Fruit fly (Drosophila melanogaster) whole organism, embryonic: ENCODE results near the gene CG15741.

Experiments used
- Asciz ChIP-seq: fragments of 200-800 bp; sonication (Bioruptor generic); optimal IDR thresholded peaks from 2 replicates; lab custom pipeline; 2017; ENCODE audit warnings: missing biosample characterization, mild to moderate bottlenecking, missing genetic modification characterization, missing genetic modification reagents
- Atf-2 ChIP-seq: fragments of 200-800 bp; sonication (Bioruptor generic); optimal IDR thresholded peaks from 2 replicates; lab custom pipeline; 2016; ENCODE audit warnings: missing biosample characterization, missing genetic modification characterization
- Bdp1 ChIP-seq: fragments of 200-800 bp; sonication (Bioruptor generic); optimal IDR thresholded peaks from 3 replicates; lab custom pipeline; 2016; ENCODE audit warnings: missing biosample characterization, missing genetic modification characterization
- CG10543 ChIP-seq: fragments of 200-800 bp; sonication (Bioruptor generic); optimal IDR thresholded peaks from 3 replicates; lab custom pipeline; 2017; ENCODE audit warnings: missing biosample characterization, mild to moderate bottlenecking, missing genetic modification characterization, moderate library complexity
- CG11560 ChIP-seq: fragments of 200-800 bp; sonication (Bioruptor generic); IDR thresholded peaks from 3 replicates; pipeline ENCODE4 v1.3.6; 2022; ENCODE audit warnings: missing biosample characterization, missing genetic modification characterization
- CG13624 ChIP-seq: fragments of 200-800 bp; sonication (Bioruptor generic); optimal IDR thresholded peaks from 2 replicates; lab custom pipeline; 2016; ENCODE audit warnings: missing biosample characterization, missing genetic modification characterization
- CG14667 ChIP-seq: fragments of 200-800 bp; sonication (Bioruptor generic); IDR thresholded peaks from 2 replicates; pipeline ENCODE4 v1.3.6; 2022; ENCODE audit warnings: missing biosample characterization, missing genetic modification characterization
- CG14710 ChIP-seq: fragments of 200-800 bp; sonication (Bioruptor generic); optimal IDR thresholded peaks from 3 replicates; lab custom pipeline; 2019; ENCODE audit warnings: missing biosample characterization, mild to moderate bottlenecking, missing genetic modification characterization, moderate library complexity
- CG14965 ChIP-seq: fragments of 200-800 bp; sonication (Bioruptor generic); optimal IDR thresholded peaks from 2 replicates; lab custom pipeline; 2016; ENCODE audit warnings: missing biosample characterization, missing genetic modification characterization, borderline replicate concordance
- CG17186 ChIP-seq: fragments of 200-800 bp; sonication (Bioruptor generic); optimal IDR thresholded peaks from 3 replicates; lab custom pipeline; 2017; ENCODE audit warnings: missing biosample characterization, missing genetic modification reagents, missing genetic modification characterization
- CG30431 ChIP-seq: fragments of 200-800 bp; sonication (Bioruptor generic); optimal IDR thresholded peaks from 2 replicates; lab custom pipeline; 2017; ENCODE audit warnings: missing biosample characterization, missing genetic modification characterization
- CG34376 ChIP-seq: fragments of 200-800 bp; sonication (Bioruptor generic); optimal IDR thresholded peaks from 2 replicates; lab custom pipeline; 2018; ENCODE audit warnings: missing biosample characterization, mild to moderate bottlenecking, missing genetic modification characterization
- CG6854 ChIP-seq: fragments of 200-800 bp; sonication (Bioruptor generic); optimal IDR thresholded peaks from 3 replicates; lab custom pipeline; 2017; ENCODE audit warnings: missing biosample characterization, mild to moderate bottlenecking, missing genetic modification characterization
- CG7271 ChIP-seq: fragments of 200-800 bp; sonication (Bioruptor generic); optimal IDR thresholded peaks from 2 replicates; lab custom pipeline; 2018; ENCODE audit warnings: missing biosample characterization, mild to moderate bottlenecking, missing genetic modification characterization, moderate library complexity
- CG7963 ChIP-seq: fragments of 200-800 bp; sonication (Bioruptor generic); IDR thresholded peaks from 3 replicates; pipeline ENCODE4 v1.3.6; 2022; ENCODE audit warnings: missing biosample characterization, missing genetic modification characterization; ENCODE audit not compliant: partially characterized antibody
- CG8281 ChIP-seq: fragments of 200-800 bp; sonication (Bioruptor generic); optimal IDR thresholded peaks from 2 replicates; lab custom pipeline; 2018; ENCODE audit warnings: missing biosample characterization, mild to moderate bottlenecking, missing genetic modification characterization, moderate library complexity
- CG8924 ChIP-seq: fragments of 200-800 bp; optimal IDR thresholded peaks from 3 replicates; lab custom pipeline; 2019; ENCODE audit warnings: missing biosample characterization, mild to moderate bottlenecking, missing genetic modification characterization, moderate library complexity
- Camta ChIP-seq: fragments of 200-800 bp; sonication (Bioruptor generic); optimal IDR thresholded peaks from 2 replicates; lab custom pipeline; 2016; ENCODE audit warnings: missing biosample characterization, missing genetic modification characterization
- D19B ChIP-seq: fragments of 200-800 bp; sonication (Bioruptor generic); optimal IDR thresholded peaks from 2 replicates; lab custom pipeline; 2017; ENCODE audit warnings: missing biosample characterization, mild to moderate bottlenecking, missing genetic modification characterization
- Ets97D ChIP-seq: fragments of 200-800 bp; sonication (Bioruptor generic); optimal IDR thresholded peaks from 3 replicates; lab custom pipeline; 2016; ENCODE audit warnings: missing biosample characterization, missing genetic modification characterization
- HLH4C ChIP-seq: fragments of 200-800 bp; sonication (Bioruptor generic); IDR thresholded peaks from 3 replicates; pipeline ENCODE4 v1.3.6; 2022; ENCODE audit warnings: missing biosample characterization, missing genetic modification characterization; ENCODE audit not compliant: partially characterized antibody
- Lhr ChIP-seq: fragments of 200-800 bp; sonication (Bioruptor generic); optimal IDR thresholded peaks from 3 replicates; lab custom pipeline; 2017; ENCODE audit warnings: mild to moderate bottlenecking, missing biosample characterization, missing genetic modification reagents, missing genetic modification characterization
- MBD-R2 ChIP-seq: fragments of 200-800 bp; sonication (Bioruptor generic); IDR thresholded peaks from 2 replicates; pipeline ENCODE4 v1.3.6; 2022; ENCODE audit warnings: missing biosample characterization, missing genetic modification characterization
- MESR4 ChIP-seq: fragments of 200-800 bp; sonication (Bioruptor generic); optimal IDR thresholded peaks from 2 replicates; lab custom pipeline; 2018; ENCODE audit warnings: missing biosample characterization, mild to moderate bottlenecking, missing genetic modification characterization, moderate library complexity
- Mes4 ChIP-seq: fragments of 200-800 bp; sonication (Bioruptor generic); optimal IDR thresholded peaks from 2 replicates; lab custom pipeline; 2016; ENCODE audit warnings: missing biosample characterization, missing genetic modification characterization
- Opbp ChIP-seq: fragments of 200-800 bp; sonication (Bioruptor generic); IDR thresholded peaks from 3 replicates; pipeline ENCODE4 v1.3.6; 2022; ENCODE audit warnings: missing biosample characterization, missing genetic modification characterization; ENCODE audit not compliant: partially characterized antibody
- PHDP ChIP-seq: fragments of 200-800 bp; sonication (Bioruptor generic); optimal IDR thresholded peaks from 3 replicates; lab custom pipeline; 2018; ENCODE audit warnings: missing biosample characterization, mild to moderate bottlenecking, missing genetic modification characterization, moderate library complexity
- Rx ChIP-seq: fragments of 200-800 bp; sonication (Bioruptor generic); IDR thresholded peaks from 2 replicates; pipeline ENCODE4 v1.3.6; 2022; ENCODE audit warnings: missing biosample characterization, missing genetic modification characterization
- Scr ChIP-seq: fragments of 200-800 bp; sonication (Bioruptor generic); IDR thresholded peaks from 2 replicates; pipeline ENCODE4 v1.3.6; 2022; ENCODE audit warnings: missing biosample characterization, missing genetic modification characterization; ENCODE audit not compliant: partially characterized antibody
- Sox100B ChIP-seq: fragments of 200-800 bp; sonication (Bioruptor generic); optimal IDR thresholded peaks from 3 replicates; lab custom pipeline; 2018; ENCODE audit warnings: missing biosample characterization, mild to moderate bottlenecking, missing genetic modification characterization
- TFAM ChIP-seq: fragments of 200-800 bp; sonication (Bioruptor generic); optimal IDR thresholded peaks from 2 replicates; lab custom pipeline; 2017; ENCODE audit warnings: missing biosample characterization, missing genetic modification characterization, inconsistent platforms
- Taf1 ChIP-seq: fragments of 200-800 bp; sonication (Bioruptor generic); IDR thresholded peaks from 2 replicates; pipeline ENCODE4 v1.3.6; 2022; ENCODE audit warnings: missing biosample characterization, missing genetic modification characterization
- Xbp1 ChIP-seq: fragments of 200-800 bp; sonication (Bioruptor generic); optimal IDR thresholded peaks from 3 replicates; lab custom pipeline; 2016; ENCODE audit warnings: missing biosample characterization, mild to moderate bottlenecking, missing genetic modification characterization
- bbx ChIP-seq: fragments of 200-800 bp; sonication (Bioruptor generic); IDR thresholded peaks from 2 replicates; pipeline ENCODE4 v1.3.6; 2022; ENCODE audit warnings: missing biosample characterization, missing genetic modification characterization; ENCODE audit not compliant: partially characterized antibody
- br ChIP-seq: fragments of >200 bp; optimal IDR thresholded peaks from 2 replicates; lab custom pipeline; 2017
- cad ChIP-seq: fragments of >200 bp; optimal IDR thresholded peaks from 2 replicates; lab custom pipeline; 2017; ENCODE audit warnings: missing biosample characterization, missing genetic modification characterization
- chif ChIP-seq, 2 experiments: fragments of 200-800 bp; sonication (Bioruptor generic); optimal IDR thresholded peaks; 3 replicates each; lab custom pipeline; 2016; ENCODE audit warnings: missing biosample characterization in 2 of 2, missing genetic modification characterization in 2 of 2
- da ChIP-seq: fragments of 200-800 bp; sonication (Bioruptor generic); optimal IDR thresholded peaks from 2 replicates; lab custom pipeline; 2016; ENCODE audit warnings: missing biosample characterization, missing genetic modification characterization
- fru ChIP-seq: fragments of >200 bp; optimal IDR thresholded peaks from 2 replicates; lab custom pipeline; 2017
- gfzf ChIP-seq: fragments of 200-800 bp; sonication (Bioruptor generic); optimal IDR thresholded peaks from 2 replicates; lab custom pipeline; 2016; ENCODE audit warnings: missing biosample characterization, mild to moderate bottlenecking, missing genetic modification characterization, moderate library complexity
- ind ChIP-seq: fragments of 200-800 bp; sonication (Bioruptor generic); optimal IDR thresholded peaks from 3 replicates; lab custom pipeline; 2016; ENCODE audit warnings: missing biosample characterization, missing genetic modification characterization
- insv ChIP-seq, 2 experiments: fragments of 200-800 bp; sonication (Bioruptor generic); optimal IDR thresholded peaks; 3 replicates each; lab custom pipeline; 2016 to 2018; ENCODE audit warnings: missing biosample characterization in 2 of 2, missing genetic modification characterization in 2 of 2
- lola ChIP-seq, 3 experiments: fragments of >200 bp in 2 of 3; fragments of 200-800 bp in 1 of 3; sonication (Bioruptor generic) in 1 of 3; optimal IDR thresholded peaks; 2 replicates each; lab custom pipeline; 2017 to 2019; ENCODE audit warnings: missing biosample characterization in 3 of 3, missing genetic modification characterization in 3 of 3, mild to moderate bottlenecking in 1 of 3, moderate library complexity in 1 of 3
- nmo ChIP-seq: fragments of 200-800 bp; sonication (Bioruptor generic); optimal IDR thresholded peaks from 2 replicates; lab custom pipeline; 2018; ENCODE audit warnings: missing biosample characterization, mild to moderate bottlenecking, missing genetic modification characterization, moderate library complexity
- pb ChIP-seq: fragments of 200-800 bp; sonication (Bioruptor generic); optimal IDR thresholded peaks from 3 replicates; lab custom pipeline; 2016; ENCODE audit warnings: missing biosample characterization, missing genetic modification characterization
- pfk ChIP-seq: fragments of 200-800 bp; sonication (Bioruptor generic); optimal IDR thresholded peaks from 2 replicates; lab custom pipeline; 2018; ENCODE audit warnings: missing biosample characterization, mild to moderate bottlenecking, missing genetic modification characterization, moderate library complexity
- prd ChIP-seq, 3 experiments: fragments of >200 bp in 2 of 3; fragments of 200-800 bp in 1 of 3; sonication (Bioruptor generic) in 1 of 3; optimal IDR thresholded peaks in 2 of 3; IDR thresholded peaks in 1 of 3; 2 replicates in 2 of 3; 3 replicates in 1 of 3; pipeline versions ENCODE4 v1.3.6 to Lab custom; 2017 to 2022; ENCODE audit warnings: missing biosample characterization in 1 of 3, missing genetic modification characterization in 1 of 3
- run ChIP-seq: fragments of 200-800 bp; sonication (Bioruptor generic); optimal IDR thresholded peaks from 3 replicates; lab custom pipeline; 2018; ENCODE audit warnings: missing biosample characterization, mild to moderate bottlenecking, missing genetic modification characterization
- sd ChIP-seq: fragments of 200-800 bp; sonication (Bioruptor generic); optimal IDR thresholded peaks from 3 replicates; lab custom pipeline; 2018; ENCODE audit warnings: missing biosample characterization, mild to moderate bottlenecking, missing genetic modification characterization, moderate library complexity
- tio ChIP-seq: fragments of 200-800 bp; sonication (Bioruptor generic); optimal IDR thresholded peaks from 2 replicates; lab custom pipeline; 2017; ENCODE audit warnings: missing biosample characterization, missing genetic modification characterization, inconsistent platforms
- zfh1 ChIP-seq: fragments of 200-800 bp; sonication (Bioruptor generic); IDR thresholded peaks from 3 replicates; pipeline ENCODE4 v1.3.6; 2022; ENCODE audit warnings: missing biosample characterization, missing genetic modification characterization

The CG15741 gene

DNA sequence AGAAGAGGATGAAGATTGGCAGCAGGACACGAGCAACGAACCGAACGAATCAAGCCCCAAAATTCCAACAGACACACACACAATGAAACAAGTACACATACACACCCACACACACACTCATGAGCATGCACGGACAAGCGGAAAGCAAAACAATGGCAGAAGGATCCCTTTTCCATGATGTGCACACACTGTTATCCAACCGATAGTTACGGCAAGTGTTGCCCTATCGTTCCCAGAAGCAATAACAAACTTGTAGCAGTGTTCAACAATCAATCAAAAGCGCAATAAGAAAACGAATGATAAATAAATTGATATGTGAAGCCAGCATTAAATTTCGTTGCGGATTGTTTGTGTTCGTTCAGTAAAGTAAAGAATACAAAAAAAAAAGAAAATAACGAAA is 40.9 kb downstream of the CG15741 start (continued):
- TF ChIP-seq insv (GFP tag; optimal IDR thresholded peaks at IDR 0.05; lab: Kevin White, UChicago) (no peak), CG7963 (GFP tag; lab: Robert Waterston, UW) (no peak), gfzf (no peak), Asciz (no peak), Atf-2 (GFP tag; lab: Kevin White, UChicago) (no peak), MBD-R2 (GFP tag; lab: Robert Waterston, UW) (no peak), PHDP (tag; lab: Kevin White, UChicago) (no peak), CG14965 (GFP tag; lab: Kevin White, UChicago) (no peak), chif (GFP tag; optimal IDR thresholded peaks at IDR 0.05; lab: Kevin White, UChicago) (no peak), Camta (GFP tag; lab: Kevin White, UChicago) (no peak), Taf1 (GFP tag; lab: Robert Waterston, UW) (no peak), Xbp1 (no peak), CG8924 (tag; lab: Kevin White, UChicago) (no peak), CG11560 (tag; lab: Robert Waterston, UW) (no peak), CG10543 (GFP tag; lab: Kevin White, UChicago) (no peak), bbx (GFP tag; lab: Robert Waterston, UW) (peak; percentile 45; the same call in 1 of the 2 replicates), run (tag; lab: Kevin White, UChicago) (no peak), zfh1 (GFP tag; lab: Robert Waterston, UW) (no peak), da (no peak), CG17186 (no peak), Lhr (GFP tag; lab: Kevin White, UChicago) (peak; percentile 1), pb (no peak), MESR4 (GFP tag; lab: Kevin White, UChicago) (no peak), Bdp1 (no peak), CG14667 (no peak), sd (no peak), Rx (GFP tag; lab: Robert Waterston, UW) (no peak), lola (GFP tag; optimal IDR thresholded peaks at IDR 0.05; lab: Kevin White, UChicago) (no peak), fru (lab: Kevin White, UChicago) (no peak), Mes4 (no peak), CG14710 (tag; lab: Kevin White, UChicago) (peak; percentile 99), tio (GFP tag; lab: Kevin White, UChicago) (no peak), CG13624 (no peak), D19B (GFP tag; lab: Kevin White, UChicago) (no peak), HLH4C (GFP tag; lab: Robert Waterston, UW) (no peak), CG34376 (GFP tag; lab: Kevin White, UChicago) (no peak), Ets97D (peak; percentile 52), CG6854 (GFP tag; lab: Kevin White, UChicago) (no peak), CG7271 (tag; lab: Kevin White, UChicago) (no peak), ind (GFP tag; lab: Kevin White, UChicago) (no peak), pfk (no peak), nmo (GFP tag; lab: Kevin White, UChicago) (no peak), Sox100B (no peak), br (lab: Kevin White, UChicago) (no peak), CG8281 (tag; lab: Kevin White, UChicago) (no peak), prd (optimal IDR thresholded peaks at IDR 0.05; lab: Kevin White, UChicago) (no peak), prd (GFP tag; IDR thresholded peaks at IDR 0.05; lab: Robert Waterston, UW) (0 out of 3 replicates have a peak, but pooled peaks have one; percentile 10), Scr (GFP tag; lab: Robert Waterston, UW) (peak; percentile 48; the same call in 1 of the 2 replicates), cad (no peak), CG30431 (GFP tag; lab: Kevin White, UChicago) (no peak), TFAM (GFP tag; lab: Kevin White, UChicago) (no peak), Opbp (GFP tag; lab: Robert Waterston, UW) (peak; percentile 34; the same call in 1 of the 3 replicates)
